Worm (Caenorhabditis elegans): ENCODE results near the gene daf-31.

daf-31 gene

DNA sequence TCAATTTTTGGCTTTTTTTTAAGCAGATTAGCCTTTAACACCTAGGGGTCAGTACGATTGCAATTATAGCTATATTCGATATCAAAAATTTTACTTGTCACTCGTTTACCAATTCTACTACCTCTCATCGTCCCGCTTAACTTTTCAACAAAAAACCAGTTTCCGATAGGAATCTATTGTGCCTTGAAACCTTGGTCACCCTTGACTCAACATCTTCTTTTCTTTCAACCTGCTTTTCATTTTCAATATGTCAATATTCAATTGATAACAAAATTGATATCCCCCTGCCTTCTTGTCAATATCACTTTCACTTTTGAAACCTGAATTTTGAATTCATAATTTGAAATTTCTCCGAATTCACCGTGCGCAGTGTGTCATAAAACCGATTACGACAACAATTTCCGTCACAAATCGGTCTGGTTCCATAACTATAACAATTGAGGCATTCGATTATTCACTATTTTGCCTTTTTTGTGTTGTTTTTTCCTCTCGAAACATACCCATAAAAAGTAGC lies 12.6 kb downstream of the daf-31 start:
- TF ChIP-seq nhr-85 (tag) (peak; percentile 90), grh-1 (GFP tag; IDR thresholded peaks at IDR 0.05) (peak; percentile 64), lin-14 (GFP tag; optimal IDR thresholded peaks at IDR 0.05) (peak; percentile 30), nhr-47 (tag; optimal IDR thresholded peaks at IDR 0.05) (no peak), elt-3 (tag; optimal IDR thresholded peaks at IDR 0.05) (peak in 4 of 6 experiments; percentile 1 to 18 (median 16)), snu-23 (GFP tag; optimal IDR thresholded peaks at IDR 0.05) (peak; percentile 18), dsc-1 (tag; optimal IDR thresholded peaks at IDR 0.05) (no peak), blmp-1 (tag; optimal IDR thresholded peaks at IDR 0.05) (peak; percentile 70)

DNA sequence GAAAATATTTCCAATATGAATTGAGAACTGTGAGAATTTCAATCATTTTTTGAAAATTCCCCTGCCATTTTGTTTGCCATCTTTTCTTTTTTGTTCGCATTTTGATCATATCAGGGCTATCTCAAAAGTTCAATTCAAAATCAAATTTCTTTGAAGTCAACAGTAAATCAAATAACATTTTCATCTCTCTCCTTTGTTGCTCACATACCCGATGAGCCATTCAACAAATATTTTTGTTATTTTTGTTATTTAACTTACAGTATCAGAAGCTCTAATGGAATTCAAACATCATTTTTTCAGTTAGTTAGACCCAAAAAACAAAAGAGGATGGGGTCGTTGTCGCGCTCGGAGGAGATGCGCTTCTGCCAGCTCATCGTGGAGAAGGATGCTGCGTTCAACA lies 13.6 kb downstream of the daf-31 start, which contains the start of gene vha-5:
Gene vha-5 (plus strand): TSS at position 301 of the 400 bp plus-strand sequence.
- TF ChIP-seq unc-30 (tag; optimal IDR thresholded peaks at IDR 0.05) (no peak), swsn-7 (tag; optimal IDR thresholded peaks at IDR 0.05) (no peak), lin-39 (tag; optimal IDR thresholded peaks at IDR 0.05) (no peak), nhr-20 (tag; optimal IDR thresholded peaks at IDR 0.05) (no peak), unc-98 (GFP tag; IDR thresholded peaks at IDR 0.05) (no peak), pax-3 (tag; optimal IDR thresholded peaks at IDR 0.05) (no peak), ztf-4 (tag; optimal IDR thresholded peaks at IDR 0.05) (no peak), dpl-1 (GFP tag; optimal IDR thresholded peaks at IDR 0.05) (no peak), snu-23 (GFP tag; optimal IDR thresholded peaks at IDR 0.05) (no peak), isw-1 (GFP tag; IDR thresholded peaks at IDR 0.05) (no peak), dsc-1 (tag; optimal IDR thresholded peaks at IDR 0.05) (no peak), lir-3 (tag; optimal IDR thresholded peaks at IDR 0.05; ENCODE audit: poor library complexity) (no peak), F16B12.6 (tag; optimal IDR thresholded peaks at IDR 0.05) (no peak)

DNA sequence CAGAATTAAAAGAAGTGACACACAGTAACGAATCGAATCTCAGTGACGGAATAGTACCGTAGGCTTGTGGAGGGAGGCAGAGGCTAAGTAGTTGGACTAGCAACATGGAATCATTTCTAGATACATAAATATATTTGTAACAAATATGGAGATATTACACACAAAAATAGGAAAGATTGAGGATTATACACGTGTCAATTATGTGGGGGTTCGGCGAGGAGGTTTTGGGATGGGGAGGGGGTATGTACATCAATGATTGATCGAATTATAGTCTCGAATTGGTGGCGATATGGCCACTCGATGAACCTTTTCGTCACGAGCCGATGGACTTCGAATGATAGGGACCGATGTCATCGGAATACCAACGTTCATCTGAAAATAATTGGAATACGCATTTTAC lies 17.3 kb downstream of the daf-31 start:
- no peak for TF ChIP-seq efl-1 (optimal IDR thresholded peaks at IDR 0.05)
- peak in 1 of 2 experiments; percentile 64 for TF ChIP-seq efl-1 (GFP tag; optimal IDR thresholded peaks at IDR 0.05 in 1 of 2)
- no peak for TF ChIP-seq unc-86 (tag; optimal IDR thresholded peaks at IDR 0.05)
- TF ChIP-seq nhr-71 (tag; optimal IDR thresholded peaks at IDR 0.05), result no peak

DNA sequence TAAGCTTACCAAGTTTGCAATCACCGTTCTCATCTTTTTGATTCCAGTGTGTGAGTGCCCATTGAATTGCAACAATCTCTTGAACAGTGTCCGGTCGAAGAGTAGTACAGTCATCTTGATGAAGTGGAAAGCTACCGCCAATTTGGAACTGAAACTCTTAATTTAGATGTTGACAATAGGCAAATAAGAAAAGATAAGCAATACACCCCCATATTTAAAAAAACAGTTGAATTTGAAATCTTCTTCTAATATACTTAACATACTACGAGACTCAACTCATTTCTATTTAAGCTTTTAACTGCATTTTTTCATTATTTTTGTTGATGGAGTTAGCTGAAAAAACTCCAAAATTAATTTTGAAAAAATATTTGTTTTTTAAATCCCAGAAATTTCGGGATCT lies 22.0 kb downstream of the daf-31 start:
- TF ChIP-seq pqm-1 (tag; optimal IDR thresholded peaks at IDR 0.05) (no peak), efl-1 (optimal IDR thresholded peaks at IDR 0.05) (no peak), efl-1 (GFP tag; optimal IDR thresholded peaks at IDR 0.05 in 1 of 2) (peak in 1 of 2 experiments; percentile 56), hpl-2 (GFP tag; optimal IDR thresholded peaks at IDR 0.05) (no peak)

DNA sequence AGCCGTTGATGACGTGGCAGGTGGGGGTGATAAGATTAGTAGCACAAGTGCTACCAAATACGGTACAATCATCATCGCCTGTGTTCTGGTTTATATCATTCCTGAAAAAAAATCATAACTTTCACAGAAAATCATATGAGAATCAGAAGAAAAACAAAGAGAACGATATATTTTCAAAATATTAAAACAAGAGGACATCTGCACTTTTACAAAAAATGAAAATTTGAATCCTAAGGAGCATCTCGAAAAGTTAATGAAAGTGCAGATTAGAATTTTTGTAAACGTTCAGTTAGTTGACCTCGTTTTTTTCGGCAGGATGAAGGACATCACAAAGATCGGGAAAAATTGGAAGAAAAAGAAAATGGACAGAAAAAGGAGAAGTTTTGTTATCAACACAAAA lies 22.8 kb downstream of the daf-31 start, which contains the start of gene F35H10.10:
Gene F35H10.10 (minus strand): TSS at position 101 of the 400 bp plus-strand sequence.
- TF ChIP-seq isw-1 (GFP tag; IDR thresholded peaks at IDR 0.05), result no peak
- TF ChIP-seq unc-30 (tag; optimal IDR thresholded peaks at IDR 0.05), result no peak
- peak; percentile 84 for TF ChIP-seq blmp-1 (tag; optimal IDR thresholded peaks at IDR 0.05)
- no peak for TF ChIP-seq lin-35 (GFP tag; optimal IDR thresholded peaks at IDR 0.05)
- no peak for TF ChIP-seq vab-15 (tag; optimal IDR thresholded peaks at IDR 0.05)
- no peak for TF ChIP-seq ets-5 (GFP tag; IDR thresholded peaks at IDR 0.05)
- TF ChIP-seq hlh-4 (tag; optimal IDR thresholded peaks at IDR 0.05), result no peak

DNA sequence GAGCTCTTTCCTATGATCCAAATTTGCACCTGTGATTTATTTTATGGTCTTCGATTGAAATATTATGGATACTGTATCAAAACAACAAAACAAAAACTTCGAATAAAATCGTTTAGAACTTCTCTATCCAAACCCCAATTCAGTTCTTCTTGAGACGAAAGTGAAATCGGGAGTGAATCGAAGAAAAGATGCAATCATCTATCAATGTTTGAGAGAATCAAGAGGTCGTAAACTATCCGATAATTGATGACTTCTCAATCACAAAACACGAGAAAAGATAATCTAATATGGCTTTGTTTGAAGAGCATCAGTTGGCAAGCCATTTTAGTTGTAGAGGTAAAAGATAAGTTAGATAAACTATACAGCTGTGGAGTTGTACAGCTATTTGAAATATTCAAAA lies 27.7 kb downstream of the daf-31 start:
- TF ChIP-seq alr-1 (tag; optimal IDR thresholded peaks at IDR 0.05; ENCODE audit: borderline replicate concordance) (no peak), elt-3 (tag; optimal IDR thresholded peaks at IDR 0.05) (peak in 2 of 6 experiments; percentile 5 to 13), blmp-1 (tag; optimal IDR thresholded peaks at IDR 0.05) (peak; percentile 97), lin-14 (GFP tag; optimal IDR thresholded peaks at IDR 0.05) (peak; percentile 39), C34B4.2 (tag; optimal IDR thresholded peaks at IDR 0.05) (no peak)

Data from whole organism, L1 larva.